Worm (Caenorhabditis elegans) whole organism, L3 larva: ENCODE measurements around the gene lgc-5.

Experiments
- ceh-28 ChIP-seq: fragments of 150-350 bp; optimal IDR thresholded peaks from 2 replicates; lab custom pipeline; 2014; ENCODE audit warnings: missing biosample characterization, missing genetic modification reagents, missing genetic modification characterization
- egl-5 ChIP-seq: fragments of 150-350 bp; optimal IDR thresholded peaks from 2 replicates; lab custom pipeline; 2017; ENCODE audit warnings: missing biosample characterization, missing genetic modification reagents, missing genetic modification characterization, inconsistent platforms

ce11 chrIV:8375381-8375780, 32.9 kb downstream of the lgc-5 start:
- TF ChIP-seq egl-5 (tag; lab: Kevin White, UChicago) (peak; percentile 71), ceh-28 (tag; lab: Kevin White, UChicago) (no peak)
